Worm (Caenorhabditis elegans) whole organism, young adult: ENCODE results near the gene F48C5.2.

ENCODE experiments used
- K12H6.12 ChIP-seq: fragments of 200-800 bp; sonication (Bioruptor generic); optimal IDR thresholded peaks from 2 replicates; lab custom pipeline; 2018; ENCODE audit warnings: mild to moderate bottlenecking, missing genetic modification characterization, missing compliant biosample characterization
- Y67H2A.10 ChIP-seq: fragments of 200-800 bp; sonication (Bioruptor generic); conservative IDR thresholded peaks from 2 replicates; pipeline ENCODE4 v1.3.6; 2022; ENCODE audit warnings: missing genetic modification reagents, missing genetic modification characterization, missing compliant biosample characterization
- bed-1 ChIP-seq: fragments of 200-800 bp; sonication (Bioruptor generic); IDR thresholded peaks from 2 replicates; pipeline ENCODE4 v1.3.6; 2022; ENCODE audit warnings: missing genetic modification reagents, missing genetic modification characterization, missing compliant biosample characterization
- egrh-3 ChIP-seq: fragments of 200-800 bp; sonication (Bioruptor generic); IDR thresholded peaks from 2 replicates; pipeline ENCODE4 v1.3.6; 2022; ENCODE audit warnings: missing genetic modification reagents, missing genetic modification characterization, missing compliant biosample characterization
- ets-4 ChIP-seq: fragments of 200-800 bp; sonication (Bioruptor generic); optimal IDR thresholded peaks from 2 replicates; lab custom pipeline; 2018; ENCODE audit warnings: mild to moderate bottlenecking, missing genetic modification characterization, missing compliant biosample characterization
- nhr-27 ChIP-seq: fragments of 200-800 bp; sonication (Bioruptor generic); optimal IDR thresholded peaks from 2 replicates; lab custom pipeline; 2018; ENCODE audit warnings: mild to moderate bottlenecking, missing genetic modification characterization, moderate library complexity, missing compliant biosample characterization
- rpc-1 ChIP-seq, 2 experiments: fragments of 150-350 bp in 1 of 2; sonication (generic microtip) in 1 of 2; optimal IDR thresholded peaks; 2 replicates each; lab custom pipeline; 2014 to 2018; ENCODE audit warnings: missing biosample characterization in 1 of 2, missing genetic modification characterization in 1 of 2, missing genetic modification reagents in 1 of 2, missing genotype in 1 of 2
- unc-130 ChIP-seq: sonication (generic microtip); optimal IDR thresholded peaks from 2 replicates; lab custom pipeline; 2016; ENCODE audit warnings: missing genetic modification reagents, missing genetic modification characterization, missing compliant biosample characterization
- unc-62 ChIP-seq: fragments of 150-350 bp; optimal IDR thresholded peaks from 2 replicates; lab custom pipeline; 2014; ENCODE audit warnings: missing biosample characterization, missing genetic modification reagents, missing genetic modification characterization

DNA sequence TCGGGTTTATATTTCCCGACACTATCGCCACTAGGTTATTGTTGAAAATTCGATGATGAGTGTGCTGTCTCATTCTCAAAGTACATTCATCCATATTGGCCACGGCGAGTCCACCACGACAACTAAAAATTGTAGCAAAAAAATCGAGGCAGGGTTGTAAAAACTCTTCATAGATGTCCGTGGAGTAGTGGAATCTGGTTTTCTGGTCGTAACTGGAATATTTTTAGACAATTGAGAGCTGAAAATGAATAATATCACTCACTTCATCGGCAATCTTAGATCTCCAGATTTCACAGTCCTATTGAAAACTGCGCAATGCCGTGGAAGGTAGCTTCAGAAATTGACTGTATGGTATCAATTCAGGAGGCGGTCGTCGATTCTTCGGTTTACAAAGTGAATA lies 18.6 kb downstream of the F48C5.2 start:
- TF ChIP-seq bed-1 (no peak), ets-4 (GFP tag; lab: Kevin White, UChicago) (no peak), nhr-27 (no peak), unc-62 (GFP tag; lab: Kevin White, UChicago) (no peak), unc-130 (GFP tag; lab: Kevin White, UChicago) (no peak), egrh-3 (no peak), rpc-1 (optimal IDR thresholded peaks at IDR 0.05; lab: Kevin White, UChicago) (no peak), rpc-1 (tag; optimal IDR thresholded peaks at IDR 0.05; lab: Kevin White, UChicago) (no peak), Y67H2A.10 (GFP tag; lab: Robert Waterston, UW) (no peak), K12H6.12 (tag; lab: Kevin White, UChicago) (no peak)
